Worm (Caenorhabditis elegans) whole organism, L4 larva: Measurements from ENCODE around the gene C14E2.6.
A peak's percentile ranks its signal among the peaks of the same experiment; 100 is the strongest.

Experiments used
- F10B5.3 ChIP-seq: sonication (generic microtip); optimal IDR thresholded peaks from 2 replicates; lab custom pipeline; 2016; ENCODE audit warnings: mild to moderate bottlenecking, missing genetic modification characterization, missing compliant biosample characterization
- F26F4.8 ChIP-seq: fragments of 200-800 bp; sonication (Bioruptor generic); conservative IDR thresholded peaks from 2 replicates; pipeline ENCODE4 v1.3.6; 2022; ENCODE audit warnings: missing genetic modification characterization, missing compliant biosample characterization
- Y105C5A.15 ChIP-seq: fragments of 200-800 bp; sonication (Bioruptor generic); IDR thresholded peaks from 2 replicates; pipeline ENCODE4 v1.3.6; 2022; ENCODE audit warnings: missing genetic modification characterization, missing compliant biosample characterization
- ZK546.5 ChIP-seq, 2 experiments: sonication (generic microtip); optimal IDR thresholded peaks; 2 replicates each; lab custom pipeline; 2017; ENCODE audit warnings: missing biosample characterization in 2 of 2, missing genetic modification characterization in 2 of 2
- aha-1 ChIP-seq: fragments of 150-350 bp; peaks from one replicate; lab custom pipeline; 2014; ENCODE audit warnings: missing biosample characterization, missing genetic modification characterization
- ces-1 ChIP-seq: fragments of 150-350 bp; sonication (generic microtip); optimal IDR thresholded peaks from 4 replicates; lab custom pipeline; 2014; ENCODE audit warnings: missing biosample characterization, missing genetic modification reagents, missing genetic modification characterization
- ctbp-1 ChIP-seq: fragments of 200-800 bp; sonication (Bioruptor generic); IDR thresholded peaks from 2 replicates; pipeline ENCODE4 v1.3.6; 2022; ENCODE audit warnings: missing genetic modification reagents, missing genetic modification characterization, missing compliant biosample characterization
- daf-19 ChIP-seq: fragments of 200-800 bp; sonication (Bioruptor generic); conservative IDR thresholded peaks from 2 replicates; pipeline ENCODE4 v1.3.6; 2022; ENCODE audit warnings: missing genetic modification characterization, missing compliant biosample characterization
- dmd-9 ChIP-seq: fragments of 200-800 bp; sonication (Bioruptor generic); IDR thresholded peaks from 2 replicates; pipeline ENCODE4 v1.3.6; 2022; ENCODE audit warnings: missing genetic modification reagents, missing genetic modification characterization, missing compliant biosample characterization
- hlh-30 ChIP-seq: sonication (generic microtip); optimal IDR thresholded peaks from 2 replicates; lab custom pipeline; 2017; ENCODE audit warnings: antibody characterized with exemption, mild to moderate bottlenecking, missing genetic modification characterization, missing compliant biosample characterization; ENCODE audit not compliant: insufficient read depth
- hmg-1.1 ChIP-seq: fragments of 200-800 bp; sonication (Bioruptor generic); IDR thresholded peaks from 2 replicates; pipeline ENCODE4 v1.3.6; 2022; ENCODE audit warnings: missing genetic modification reagents, missing genetic modification characterization, missing compliant biosample characterization
- lin-1 ChIP-seq: fragments of 200-800 bp; sonication (Bioruptor generic); IDR thresholded peaks from 2 replicates; pipeline ENCODE4 v1.3.6; 2022; ENCODE audit warnings: missing genetic modification reagents, missing genetic modification characterization, missing compliant biosample characterization
- lsy-2 ChIP-seq, 2 experiments: fragments of 150-350 bp in 1 of 2; sonication (generic microtip) in 1 of 2; optimal IDR thresholded peaks; 2 replicates each; lab custom pipeline; 2014 to 2017; ENCODE audit warnings: missing biosample characterization in 2 of 2, missing genetic modification characterization in 2 of 2
- mdt-29 ChIP-seq: fragments of 200-800 bp; sonication (Bioruptor generic); IDR thresholded peaks from 2 replicates; pipeline ENCODE4 v1.3.6; 2022; ENCODE audit warnings: missing genetic modification reagents, missing genetic modification characterization, missing compliant biosample characterization
- mxl-2 ChIP-seq: fragments of 200-800 bp; sonication (Bioruptor generic); conservative IDR thresholded peaks from 2 replicates; pipeline ENCODE4 v1.3.6; 2022; ENCODE audit warnings: missing genetic modification reagents, missing genetic modification characterization, missing compliant biosample characterization
- mxl-3 ChIP-seq: fragments of 200-800 bp; sonication (Bioruptor generic); optimal IDR thresholded peaks from 2 replicates; lab custom pipeline; 2018; ENCODE audit warnings: mild to moderate bottlenecking, missing genetic modification characterization, missing compliant biosample characterization
- nhr-42 ChIP-seq: fragments of 200-800 bp; sonication (Bioruptor generic); IDR thresholded peaks from 2 replicates; pipeline ENCODE4 v1.3.6; 2022; ENCODE audit warnings: missing genetic modification characterization, missing compliant biosample characterization
- nhr-48 ChIP-seq: sonication (generic microtip); optimal IDR thresholded peaks from 2 replicates; lab custom pipeline; 2016; ENCODE audit warnings: mild to moderate bottlenecking, missing genetic modification characterization, missing compliant biosample characterization
- nhr-77 ChIP-seq: fragments of 150-350 bp; optimal IDR thresholded peaks from 2 replicates; lab custom pipeline; 2014; ENCODE audit warnings: missing biosample characterization, missing genetic modification characterization
- php-3 ChIP-seq: fragments of 200-800 bp; sonication (Bioruptor generic); IDR thresholded peaks from 2 replicates; pipeline ENCODE4 v1.3.6; 2022; ENCODE audit warnings: missing genetic modification reagents, missing genetic modification characterization, missing compliant biosample characterization
- rbr-2 ChIP-seq: sonication (generic microtip); optimal IDR thresholded peaks from 2 replicates; lab custom pipeline; 2016; ENCODE audit warnings: missing genotype, missing genetic modification characterization, missing compliant biosample characterization
- skn-1 ChIP-seq: fragments of 150-350 bp; optimal IDR thresholded peaks from 2 replicates; lab custom pipeline; 2014; ENCODE audit warnings: missing biosample characterization, missing genetic modification characterization
- snpc-1.2 ChIP-seq: fragments of 200-800 bp; sonication (Bioruptor generic); IDR thresholded peaks from 2 replicates; pipeline ENCODE4 v1.3.6; 2022; ENCODE audit warnings: missing genetic modification reagents, missing genetic modification characterization, missing compliant biosample characterization
- unc-130 ChIP-seq: sonication (generic microtip); optimal IDR thresholded peaks from 2 replicates; lab custom pipeline; 2016; ENCODE audit warnings: missing genetic modification reagents, missing genetic modification characterization, missing compliant biosample characterization
- unc-62 ChIP-seq, 3 experiments: fragments of 150-350 bp in 1 of 3; sonication (generic microtip); optimal IDR thresholded peaks in 2 of 3; peaks in 1 of 3; 1 replicate in 1 of 3; 2 replicates in 2 of 3; lab custom pipeline; 2014 to 2017; ENCODE audit warnings: missing biosample characterization in 3 of 3, missing genetic modification characterization in 3 of 3, missing genetic modification reagents in 3 of 3, missing genotype in 1 of 3
- zag-1 ChIP-seq: fragments of 150-350 bp; optimal IDR thresholded peaks from 2 replicates; lab custom pipeline; 2014; ENCODE audit warnings: missing biosample characterization, missing genetic modification characterization
- zfp-3 ChIP-seq: fragments of 200-800 bp; sonication (Bioruptor generic); conservative IDR thresholded peaks from 2 replicates; pipeline ENCODE4 v1.3.6; 2022; ENCODE audit warnings: missing genetic modification reagents, missing genetic modification characterization, missing compliant biosample characterization
- zip-11 ChIP-seq: fragments of 200-800 bp; sonication (Bioruptor generic); IDR thresholded peaks from 2 replicates; pipeline ENCODE4 v1.3.6; 2022; ENCODE audit warnings: missing genetic modification characterization, missing compliant biosample characterization
- zip-2 ChIP-seq: fragments of 150-350 bp; optimal IDR thresholded peaks from 2 replicates; lab custom pipeline; 2014; ENCODE audit warnings: missing biosample characterization, missing genetic modification characterization
- ztf-11 ChIP-seq: fragments of 150-350 bp; optimal IDR thresholded peaks from 2 replicates; lab custom pipeline; 2014; ENCODE audit warnings: missing biosample characterization, missing genetic modification characterization

C14E2.6 gene

DNA sequence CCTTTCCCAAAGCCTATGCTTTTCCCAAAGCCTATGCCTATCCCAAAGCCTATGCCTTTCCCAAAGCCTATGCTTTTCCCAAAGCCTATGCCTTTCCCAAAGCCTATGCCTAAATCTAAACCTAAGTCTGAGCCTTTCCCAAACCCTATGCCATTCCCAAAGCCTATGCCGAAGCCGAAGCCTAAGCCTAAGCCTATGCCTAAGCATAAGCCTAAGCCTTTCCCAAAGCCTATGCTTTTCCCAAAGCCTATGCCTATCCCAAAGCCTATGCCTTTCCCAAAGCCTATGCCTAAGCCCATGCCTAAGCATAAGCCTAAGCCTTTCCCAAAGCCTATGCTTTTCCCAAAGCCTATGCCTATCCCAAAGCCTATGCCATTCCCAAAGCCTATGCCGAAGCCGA, 6.9 kb upstream of the C14E2.6 start:
- TF ChIP-seq nhr-42 (GFP tag; lab: Robert Waterston, UW) (0 out of 2 replicates have a peak, but pooled peaks have one; percentile 51), F26F4.8 (GFP tag; lab: Robert Waterston, UW) (0 out of 2 replicates have a peak, but pooled peaks have one; percentile 3), hmg-1.1 (GFP tag; lab: Robert Waterston, UW) (0 out of 2 replicates have a peak, but pooled peaks have one; percentile 28), snpc-1.2 (GFP tag; lab: Robert Waterston, UW) (0 out of 2 replicates have a peak, but pooled peaks have one; percentile 5), zip-11 (GFP tag; lab: Robert Waterston, UW) (0 out of 2 replicates have a peak, but pooled peaks have one; percentile 8)

DNA sequence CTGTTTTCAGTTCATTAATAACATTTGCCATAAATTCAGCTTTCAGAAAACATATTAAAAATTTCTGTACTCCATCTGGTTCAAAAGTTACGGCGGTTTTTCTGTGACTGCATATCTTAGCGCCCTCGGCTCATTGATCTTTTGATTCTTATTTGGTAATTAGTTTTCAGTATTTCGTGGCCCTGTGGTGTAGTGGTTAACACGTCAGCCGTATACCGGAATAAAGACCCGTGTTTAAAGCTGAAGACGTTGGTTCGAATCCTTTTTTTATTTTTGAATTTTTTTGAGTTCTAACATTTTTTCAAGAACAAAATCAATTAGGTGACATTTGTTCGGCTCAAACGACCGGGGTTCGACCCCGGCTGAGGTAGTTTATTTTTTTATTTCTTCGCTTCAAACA, 638 bp upstream of the C14E2.6 start:
- TF ChIP-seq nhr-77 (no peak), F10B5.3 (tag; lab: Kevin White, UChicago) (no peak), Y105C5A.15 (GFP tag; lab: Robert Waterston, UW) (no peak), ctbp-1 (GFP tag; lab: Robert Waterston, UW) (no peak)

DNA sequence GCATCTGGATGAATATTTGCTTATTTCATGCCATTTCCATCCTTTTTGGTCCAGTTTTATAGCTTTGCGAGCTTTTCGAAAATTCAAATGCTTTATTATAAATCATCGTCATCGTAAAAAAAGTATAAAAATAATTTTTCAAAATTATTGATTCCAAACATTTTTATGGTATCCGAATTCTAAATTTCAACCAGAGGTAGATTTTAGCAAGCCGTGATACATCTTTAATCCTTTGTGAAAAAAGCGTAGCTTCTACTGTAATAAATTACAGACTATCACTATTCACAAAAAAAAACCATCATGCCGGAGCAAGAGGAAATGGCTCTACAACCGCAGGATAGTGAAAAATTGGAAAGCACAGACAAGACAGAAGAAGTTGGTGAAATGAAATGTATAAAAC, 3.7 kb downstream of the C14E2.6 start, which contains the start of gene C14E2.1:
Gene C14E2.1 (plus strand): TSS at position 301 of the 400 bp plus-strand sequence.
- TF ChIP-seq nhr-48 (tag; lab: Kevin White, UChicago) (no peak), unc-130 (no peak), mxl-3 (GFP tag; lab: Kevin White, UChicago) (no peak), ztf-11 (tag; lab: Kevin White, UChicago) (no peak), dmd-9 (GFP tag; lab: Robert Waterston, UW) (no peak), hlh-30 (no peak), zip-2 (tag; lab: Kevin White, UChicago) (no peak), nhr-42 (GFP tag; lab: Robert Waterston, UW) (no peak), mxl-2 (GFP tag; lab: Robert Waterston, UW) (no peak)

DNA sequence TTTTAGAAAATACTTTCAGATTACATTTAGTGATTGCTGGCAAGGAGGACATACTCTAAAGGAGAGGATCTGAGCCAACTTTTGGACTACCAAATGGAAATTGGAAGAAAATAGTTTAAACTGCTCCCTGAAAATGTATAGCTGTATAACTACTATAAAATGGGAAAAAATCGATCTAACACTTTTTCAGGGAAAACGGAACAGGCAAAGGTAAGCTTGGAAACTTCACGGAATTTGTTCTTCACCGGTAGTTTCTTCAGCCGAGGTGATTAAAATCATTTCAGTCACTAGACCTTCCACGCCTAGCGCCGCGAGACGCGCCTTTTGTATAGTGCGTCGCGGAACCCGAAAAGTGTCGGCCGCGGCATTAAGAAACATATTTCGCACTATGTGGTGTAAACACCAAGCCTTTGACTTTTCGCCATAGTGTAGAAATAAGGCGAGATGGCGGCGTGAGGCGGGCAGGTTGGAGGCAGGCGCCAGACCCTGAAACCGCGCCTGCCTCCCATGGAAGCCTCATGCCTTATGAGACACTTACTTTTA, 4.5 kb downstream of the C14E2.6 start, which contains the start of gene C14E2.5:
Gene C14E2.5 (minus strand): TSS at position 51 of the 543 bp plus-strand sequence.
- TF ChIP-seq aha-1 (tag; lab: Kevin White, UChicago) (peak; percentile 5), hlh-30 (no peak)

DNA sequence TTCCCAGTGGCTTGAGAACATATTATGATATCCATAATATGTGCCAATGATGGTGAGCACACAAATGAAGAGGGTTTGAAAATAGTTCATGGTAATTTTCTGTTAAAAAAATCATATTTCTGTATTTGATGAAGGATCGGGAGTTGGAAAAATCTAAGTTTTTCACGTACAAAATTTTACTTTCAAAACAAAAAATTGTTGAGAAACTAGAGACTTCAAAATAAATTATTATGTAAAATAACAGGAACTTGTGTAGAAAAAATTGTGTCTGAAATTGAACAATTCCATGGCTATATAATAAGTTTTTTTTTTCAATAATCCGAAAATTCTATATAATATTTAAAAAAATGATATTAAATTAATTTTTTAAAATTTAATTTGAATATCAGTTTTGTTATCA, 8.6 kb downstream of the C14E2.6 start, which contains the start of gene C14E2.4:
Gene C14E2.4 (minus strand): TSS at position 101 of the 400 bp plus-strand sequence.
- TF ChIP-seq nhr-77, result no peak
- TF ChIP-seq skn-1 (tag; lab: Kevin White, UChicago), result no peak
- TF ChIP-seq F10B5.3 (tag; lab: Kevin White, UChicago), result no peak
- no peak for TF ChIP-seq rbr-2 (tag; lab: Kevin White, UChicago)
- TF ChIP-seq ces-1 (GFP tag; lab: Kevin White, UChicago), result no peak
- no peak for TF ChIP-seq unc-62 (GFP tag; optimal IDR thresholded peaks at IDR 0.05 in 1 of 2; lab: Kevin White, UChicago)
- no peak for TF ChIP-seq unc-62 (tag; optimal IDR thresholded peaks at IDR 0.05; lab: Kevin White, UChicago)

DNA sequence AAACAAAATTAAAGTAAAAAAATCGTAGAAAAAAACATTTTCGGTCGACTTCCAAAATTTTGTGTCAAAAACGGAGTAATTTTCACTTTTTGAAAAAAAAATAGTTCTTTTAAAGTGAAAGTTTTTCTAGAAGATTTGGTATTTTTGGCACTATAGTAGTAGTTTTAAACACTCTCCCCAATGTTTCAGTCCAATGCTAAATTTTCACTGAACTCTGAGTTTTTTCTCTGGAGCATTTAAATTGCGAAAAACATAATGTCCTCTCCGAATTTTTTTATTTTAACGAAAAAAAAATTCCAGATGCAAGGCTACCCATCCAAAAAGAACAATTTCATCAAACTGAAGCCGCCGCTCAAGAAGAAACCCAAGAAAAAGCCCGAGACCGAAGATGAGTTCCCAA, 13.7 kb downstream of the C14E2.6 start, which contains the start of gene C14E2.7:
Gene C14E2.7 (plus strand): TSS at position 301 of the 400 bp plus-strand sequence.
- no peak for TF ChIP-seq lin-1 (GFP tag; lab: Robert Waterston, UW)
- TF ChIP-seq php-3, result no peak
- TF ChIP-seq zfp-3 (GFP tag; lab: Robert Waterston, UW), result no peak
- TF ChIP-seq zip-2 (tag; lab: Kevin White, UChicago), result no peak
- no peak for TF ChIP-seq daf-19 (GFP tag; lab: Robert Waterston, UW)
- TF ChIP-seq lsy-2 (tag; optimal IDR thresholded peaks at IDR 0.05; lab: Kevin White, UChicago), result no peak
- no peak for TF ChIP-seq ZK546.5 (tag; optimal IDR thresholded peaks at IDR 0.05; lab: Kevin White, UChicago)
- TF ChIP-seq ztf-11 (tag; lab: Kevin White, UChicago), result no peak
- no peak for TF ChIP-seq mdt-29 (GFP tag; lab: Robert Waterston, UW)
- no peak for TF ChIP-seq zag-1 (tag; lab: Kevin White, UChicago)
- TF ChIP-seq hmg-1.1 (GFP tag; lab: Robert Waterston, UW), result no peak
